Fruit fly (Drosophila melanogaster): Measurements from ENCODE around the gene CG14115.
A peak's percentile ranks its signal among the peaks of the same experiment; 100 is the strongest.

CG14115 gene

dm6 chr3L:13041292-13042067 is 19.7 kb downstream of the CG14115 start, which contains the start of gene RpS4 (continued):
- TF ChIP-seq CoRest (tag; optimal IDR thresholded peaks at IDR 0.05) (peak; percentile 74), CG18011 (GFP tag; optimal IDR thresholded peaks at IDR 0.05) (peak; percentile 98), toy (GFP tag; IDR thresholded peaks at IDR 0.05) (peak; percentile 72; the same call in 1 of the 2 replicates), pan (optimal IDR thresholded peaks at IDR 0.05) (no peak), pan (GFP tag; optimal IDR thresholded peaks at IDR 0.05 in 1 of 2, IDR thresholded peaks at IDR 0.05 in 1 of 2) (peak in 1 of 2 experiments; percentile 85), Sry-δ (GFP tag; optimal IDR thresholded peaks at IDR 0.05) (peak; percentile 54), CG1792 (GFP tag; optimal IDR thresholded peaks at IDR 0.05) (peak; percentile 75), Ets97D (GFP tag; optimal IDR thresholded peaks at IDR 0.05) (peak; percentile 99), CG12219 (GFP tag; optimal IDR thresholded peaks at IDR 0.05) (peak; percentile 95), danr (GFP tag; IDR thresholded peaks at IDR 0.05) (peak; percentile 42; the same call in 1 of the 2 replicates), CG1602 (GFP tag; optimal IDR thresholded peaks at IDR 0.05) (peak; percentile 59), Atf6 (GFP tag; IDR thresholded peaks at IDR 0.05) (peak; percentile 81), trh (GFP tag; optimal IDR thresholded peaks at IDR 0.05) (peak; percentile 68), grau (tag; optimal IDR thresholded peaks at IDR 0.05) (peak; percentile 76), Lpt (GFP tag; optimal IDR thresholded peaks at IDR 0.05) (no peak), Dad (GFP tag; optimal IDR thresholded peaks at IDR 0.05) (peak; percentile 79), klu (GFP tag; IDR thresholded peaks at IDR 0.05) (no peak; the same call in 1 of the 2 replicates), CG12942 (GFP tag; optimal IDR thresholded peaks at IDR 0.05) (peak; percentile 54), da (GFP tag; optimal IDR thresholded peaks at IDR 0.05) (peak; percentile 82), CG30020 (tag; optimal IDR thresholded peaks at IDR 0.05) (peak; percentile 50), Kr (GFP tag; optimal IDR thresholded peaks at IDR 0.05) (peak; percentile 93), p53 (GFP tag; optimal IDR thresholded peaks at IDR 0.05) (peak; percentile 66), CG2889 (GFP tag; IDR thresholded peaks at IDR 0.05) (peak; percentile 63; the same call in 2 of the 3 replicates), Nf-YC (tag; optimal IDR thresholded peaks at IDR 0.05) (peak; percentile 70), kay (GFP tag; optimal IDR thresholded peaks at IDR 0.05) (peak; percentile 39), insv (GFP tag; optimal IDR thresholded peaks at IDR 0.05) (peak in 1 of 2 experiments; percentile 80), CG10959 (GFP tag; IDR thresholded peaks at IDR 0.05) (peak; percentile 77), CG17359 (tag; optimal IDR thresholded peaks at IDR 0.05) (peak; percentile 84), zfh1 (GFP tag; IDR thresholded peaks at IDR 0.05) (peak; percentile 92), CG1233 (GFP tag; optimal IDR thresholded peaks at IDR 0.05) (peak; percentile 95), CG9797 (GFP tag; optimal IDR thresholded peaks at IDR 0.05) (peak; percentile 97), mam (GFP tag; optimal IDR thresholded peaks at IDR 0.05) (peak; percentile 84), h (optimal IDR thresholded peaks at IDR 0.05) (no peak), CG2712 (tag; optimal IDR thresholded peaks at IDR 0.05) (peak; percentile 78), Bdp1 (GFP tag; optimal IDR thresholded peaks at IDR 0.05) (peak; percentile 81), wor (GFP tag; IDR thresholded peaks at IDR 0.05) (no peak), kni (GFP tag; optimal IDR thresholded peaks at IDR 0.05) (peak; percentile 91), CG3847 (GFP tag; IDR thresholded peaks at IDR 0.05) (peak; percentile 85), hbn (GFP tag; IDR thresholded peaks at IDR 0.05; ENCODE audit: partially characterized antibody) (0 out of 2 replicates have a peak, but pooled peaks have one; percentile 14), esg (GFP tag; conservative IDR thresholded peaks at IDR 0.05) (peak; percentile 40), ato (GFP tag; IDR thresholded peaks at IDR 0.05; ENCODE audit: partially characterized antibody) (peak; percentile 35; the same call in 1 of the 2 replicates), sim (GFP tag; IDR thresholded peaks at IDR 0.05) (peak; percentile 83), gfzf (GFP tag; optimal IDR thresholded peaks at IDR 0.05) (peak; percentile 92), unc-4 (GFP tag; IDR thresholded peaks at IDR 0.05; ENCODE audit: partially characterized antibody) (no peak), CG7745 (tag; optimal IDR thresholded peaks at IDR 0.05) (peak; percentile 83), sob (GFP tag; IDR thresholded peaks at IDR 0.05) (peak; percentile 92), CG11723 (GFP tag; optimal IDR thresholded peaks at IDR 0.05) (peak; percentile 93), CG2116 (GFP tag; optimal IDR thresholded peaks at IDR 0.05) (peak; percentile 98), Mad (GFP tag; optimal IDR thresholded peaks at IDR 0.05) (peak; percentile 82), CG8924 (tag; optimal IDR thresholded peaks at IDR 0.05) (peak; percentile 73)
